Worm (Caenorhabditis elegans): ENCODE data around the gene F46C5.4.

The F46C5.4 gene

DNA sequence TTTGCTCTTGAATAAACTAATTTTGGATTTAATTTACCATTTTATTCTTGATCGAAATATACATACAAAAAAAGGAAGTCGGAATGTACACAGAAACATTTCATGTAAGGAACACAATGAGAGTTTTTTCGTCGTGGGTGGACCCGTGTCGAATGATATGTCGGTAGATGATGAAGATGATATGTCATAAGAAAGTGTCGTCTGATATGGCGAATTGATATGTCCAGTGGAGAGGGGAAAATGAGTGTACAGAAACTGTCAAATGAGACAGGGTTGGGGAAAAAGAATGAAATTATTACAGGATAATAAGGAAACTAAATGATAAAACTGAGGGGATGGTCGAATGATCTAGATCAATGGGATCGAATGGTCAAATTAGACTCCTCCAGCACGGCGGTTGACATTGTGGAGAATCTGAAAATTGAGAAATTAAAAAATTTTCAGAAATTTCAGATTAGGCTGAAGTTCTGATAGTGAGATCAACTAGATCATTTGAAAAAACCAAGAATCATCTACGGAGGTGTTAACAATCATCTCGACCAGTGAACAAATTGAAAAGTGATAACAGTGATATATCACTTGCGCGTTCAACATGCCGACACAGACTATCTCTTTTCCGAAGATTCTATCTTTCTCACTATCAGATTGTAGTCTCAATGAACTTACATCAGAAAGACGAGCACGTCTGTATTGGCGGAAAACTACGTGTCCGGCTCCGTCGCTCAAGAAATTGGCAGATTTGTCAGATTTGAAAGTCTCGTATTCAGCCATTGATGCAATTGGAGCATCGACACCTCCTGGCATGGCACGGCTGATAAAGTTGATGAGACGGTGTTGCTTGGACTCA, 15.5 kb upstream of the F46C5.4 start:
- TF ChIP-seq mel-28 (tag; optimal IDR thresholded peaks at IDR 0.05; ENCODE audit: borderline replicate concordance): no peak
- TF ChIP-seq ztf-25 (GFP tag; IDR thresholded peaks at IDR 0.05): 0 out of 2 replicates have a peak, but pooled peaks have one; percentile 26
- peak; percentile 14; the same call in 1 of the 2 replicates for TF ChIP-seq lin-26 (GFP tag; IDR thresholded peaks at IDR 0.05)
- TF ChIP-seq ZK185.1 (tag; optimal IDR thresholded peaks at IDR 0.05; ENCODE audit: poor library complexity, severe bottlenecking): peak; percentile 34
- 0 out of 2 replicates have a peak, but pooled peaks have one; percentile 21 for TF ChIP-seq aptf-2 (GFP tag; conservative IDR thresholded peaks at IDR 0.05)
- peak; percentile 3 for TF ChIP-seq lin-40 (tag; optimal IDR thresholded peaks at IDR 0.05)
- TF ChIP-seq rcor-1 (GFP tag; IDR thresholded peaks at IDR 0.05): no peak
- peak; percentile 85 for TF ChIP-seq ztf-26 (tag; optimal IDR thresholded peaks at IDR 0.05)
- TF ChIP-seq lin-35 (GFP tag; optimal IDR thresholded peaks at IDR 0.05): peak in 1 of 3 experiments; percentile 20
- 0 out of 2 replicates have a peak, but pooled peaks have one; percentile 29 for TF ChIP-seq K11D2.4 (GFP tag; IDR thresholded peaks at IDR 0.05)
- peak; percentile 87 for TF ChIP-seq ama-1 (optimal IDR thresholded peaks at IDR 0.05)
- TF ChIP-seq ama-1 (GFP tag; optimal IDR thresholded peaks at IDR 0.05): no peak
- TF ChIP-seq chd-7 (tag; optimal IDR thresholded peaks at IDR 0.05): peak; percentile 4
- no peak for TF ChIP-seq xnd-1 (tag; optimal IDR thresholded peaks at IDR 0.05)
- TF ChIP-seq ets-4 (GFP tag; optimal IDR thresholded peaks at IDR 0.05): no peak
- TF ChIP-seq F37B4.10 (GFP tag; IDR thresholded peaks at IDR 0.05): 0 out of 2 replicates have a peak, but pooled peaks have one; percentile 55

DNA sequence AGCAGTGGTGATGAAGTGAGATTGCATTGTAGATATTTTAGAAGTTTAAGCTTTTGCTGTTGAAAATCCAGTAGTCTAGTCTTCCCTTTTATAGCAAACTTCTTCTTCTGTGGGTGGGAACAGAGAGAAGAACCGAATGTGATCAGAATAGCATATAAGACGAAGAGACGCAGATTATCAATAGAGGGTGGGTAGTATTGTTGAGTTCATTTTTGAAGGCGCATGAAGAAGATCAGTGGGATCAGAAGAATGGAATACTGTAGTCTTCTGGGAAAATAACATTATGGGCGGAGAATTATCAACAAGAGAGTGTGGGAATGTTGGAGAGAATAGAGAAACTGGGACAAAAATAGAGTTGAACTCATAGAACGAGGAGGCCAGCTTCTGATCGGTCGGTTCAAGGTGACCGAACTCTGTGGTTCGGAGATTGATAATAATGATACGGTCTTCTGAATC, 14.7 kb upstream of the F46C5.4 start, which contains the start of gene F46C5.1:
Gene F46C5.1, minus strand, starts transcription at position 51 of the 456 bp plus-strand sequence.
- no peak for TF ChIP-seq mes-4 (tag; optimal IDR thresholded peaks at IDR 0.05)
- peak; percentile 26; the same call in 1 of the 2 replicates for TF ChIP-seq hmg-1.2 (GFP tag; IDR thresholded peaks at IDR 0.05)
- no peak for TF ChIP-seq attf-3 (GFP tag; conservative IDR thresholded peaks at IDR 0.05)

DNA sequence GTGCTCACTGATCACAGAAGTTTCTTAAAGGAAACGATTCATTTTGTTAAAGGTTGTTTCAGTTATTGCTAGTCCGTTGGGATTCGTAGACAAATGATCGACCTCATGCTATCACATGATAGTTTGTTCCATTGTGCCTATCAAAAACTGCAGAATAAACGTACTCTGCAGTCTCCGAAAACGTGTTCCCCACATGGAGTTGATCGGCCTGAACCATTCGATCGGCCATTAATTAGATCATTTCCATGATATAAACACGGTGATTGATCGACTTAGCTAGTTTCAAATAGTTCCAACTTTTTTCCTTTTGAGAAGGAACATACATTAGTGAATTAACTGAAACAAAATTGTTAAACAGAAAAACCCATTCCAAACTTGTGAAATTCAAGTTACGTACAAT, 13.2 kb upstream of the F46C5.4 start:
- TF ChIP-seq lin-40 (tag; optimal IDR thresholded peaks at IDR 0.05): peak; percentile 1
- no peak for TF ChIP-seq rcor-1 (GFP tag; IDR thresholded peaks at IDR 0.05)
- no peak for TF ChIP-seq snpc-1.3 (tag; optimal IDR thresholded peaks at IDR 0.05; ENCODE audit: insufficient read depth)
- no peak for TF ChIP-seq K12H6.12 (tag; optimal IDR thresholded peaks at IDR 0.05)
- no peak for TF ChIP-seq efl-1 (GFP tag; optimal IDR thresholded peaks at IDR 0.05)
- TF ChIP-seq lin-54 (GFP tag; optimal IDR thresholded peaks at IDR 0.05): no peak
- TF ChIP-seq somi-1 (GFP tag; optimal IDR thresholded peaks at IDR 0.05): peak; percentile 19

DNA sequence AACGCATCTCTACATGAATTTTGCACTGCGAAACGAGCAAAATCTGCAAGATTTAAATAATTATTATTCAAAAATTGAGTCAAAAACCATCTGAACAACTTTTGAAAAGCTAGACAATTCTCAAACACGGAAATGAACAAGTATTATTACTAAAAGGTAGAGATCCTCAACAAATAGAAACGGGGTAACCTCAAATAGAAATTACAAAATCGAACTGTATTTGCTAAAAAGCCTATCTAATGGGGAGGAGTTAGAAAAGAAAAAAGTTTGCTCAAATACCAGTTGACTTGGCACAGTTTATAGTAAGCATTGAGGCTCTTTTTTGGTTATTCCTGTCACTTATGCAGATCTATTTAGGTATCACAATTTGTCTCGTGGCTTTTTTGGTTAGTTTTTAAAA, 10.1 kb upstream of the F46C5.4 start, which contains the start of gene nas-25:
Gene nas-25, plus strand, starts transcription at position 301 of the 400 bp plus-strand sequence.
- TF ChIP-seq lsy-27 (tag; optimal IDR thresholded peaks at IDR 0.05; ENCODE audit: borderline replicate concordance, insufficient read depth): no peak
- TF ChIP-seq egl-44 (GFP tag; IDR thresholded peaks at IDR 0.05): no peak
- no peak for TF ChIP-seq dpff-1 (tag; optimal IDR thresholded peaks at IDR 0.05)
- no peak for TF ChIP-seq B0019.2 (GFP tag; conservative IDR thresholded peaks at IDR 0.05)
- TF ChIP-seq nhr-120 (GFP tag; IDR thresholded peaks at IDR 0.05): no peak

DNA sequence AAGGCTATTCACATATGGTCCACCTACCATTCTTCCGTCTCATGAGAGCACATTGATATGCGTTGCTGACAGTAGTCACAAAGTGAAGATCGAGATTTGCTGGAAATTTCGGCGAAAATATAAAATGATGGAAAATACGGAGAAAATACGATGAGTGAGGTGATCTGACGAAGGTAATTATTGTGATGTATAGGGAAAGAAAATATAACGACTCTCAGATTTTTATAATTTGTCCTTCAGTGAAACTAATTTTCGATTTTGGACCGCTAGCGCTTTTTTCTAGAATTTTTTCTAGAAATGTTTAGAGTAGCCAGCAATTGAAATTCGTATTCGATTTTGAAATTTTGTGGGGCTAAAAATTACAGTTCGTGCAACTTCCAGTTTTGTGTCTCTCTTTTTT, 6.7 kb upstream of the F46C5.4 start, which contains the start of gene F46C5.2:
Gene F46C5.2, minus strand, starts transcription at position 101 of the 400 bp plus-strand sequence.
- TF ChIP-seq zfh-2 (GFP tag; conservative IDR thresholded peaks at IDR 0.05): no peak
- no peak for TF ChIP-seq hmg-1.2 (GFP tag; IDR thresholded peaks at IDR 0.05)
- no peak for TF ChIP-seq athp-1 (tag; optimal IDR thresholded peaks at IDR 0.05)
- no peak for TF ChIP-seq Y56A3A.18 (GFP tag; IDR thresholded peaks at IDR 0.05)
- no peak for TF ChIP-seq tbp1 (GFP tag; optimal IDR thresholded peaks at IDR 0.05)
- TF ChIP-seq F57C9.4 (tag; optimal IDR thresholded peaks at IDR 0.05): no peak
- no peak for TF ChIP-seq gei-17 (GFP tag; optimal IDR thresholded peaks at IDR 0.05)
- TF ChIP-seq bed-1 (GFP tag; IDR thresholded peaks at IDR 0.05): no peak
- TF ChIP-seq rcor-1 (GFP tag; IDR thresholded peaks at IDR 0.05): no peak
- TF ChIP-seq somi-1 (GFP tag; optimal IDR thresholded peaks at IDR 0.05): no peak
- no peak for TF ChIP-seq F55B11.4 (tag; optimal IDR thresholded peaks at IDR 0.05; ENCODE audit: borderline replicate concordance, insufficient read depth)
- TF ChIP-seq madf-10 (tag; optimal IDR thresholded peaks at IDR 0.05): no peak
- TF ChIP-seq F57A8.1 (GFP tag; optimal IDR thresholded peaks at IDR 0.05): no peak
- TF ChIP-seq D2030.7 (GFP tag; IDR thresholded peaks at IDR 0.05): no peak
- TF ChIP-seq C06A6.2 (GFP tag; conservative IDR thresholded peaks at IDR 0.05): no peak

Measured in whole organism, young adult.